Fruit fly (Drosophila melanogaster) whole organism, wandering third instar larva: ENCODE measurements around the gene Pax.

ENCODE experiments used
- Abd-B ChIP-seq: fragments of >200 bp; optimal IDR thresholded peaks from 2 replicates; lab custom pipeline; 2017; ENCODE audit warnings: missing biosample characterization, missing genetic modification characterization
- CG32264 ChIP-seq: fragments of 200-800 bp; sonication (Bioruptor generic); optimal IDR thresholded peaks from 2 replicates; lab custom pipeline; 2016; ENCODE audit warnings: missing biosample characterization, missing genetic modification characterization
- CG9705 ChIP-seq: fragments of 200-800 bp; sonication (Bioruptor generic); optimal IDR thresholded peaks from 2 replicates; lab custom pipeline; 2018; ENCODE audit warnings: missing biosample characterization, mild to moderate bottlenecking, missing genetic modification characterization
- CrebA ChIP-seq: fragments of 200-800 bp; sonication (Bioruptor generic); optimal IDR thresholded peaks from 2 replicates; lab custom pipeline; 2016; ENCODE audit warnings: missing biosample characterization, mild to moderate bottlenecking, missing genetic modification characterization, borderline replicate concordance
- Dfd ChIP-seq: fragments of >200 bp; optimal IDR thresholded peaks from 2 replicates; lab custom pipeline; 2017; ENCODE audit warnings: missing biosample characterization, missing genetic modification characterization
- Dif ChIP-seq: fragments of 200-275, 200-300 bp; sonication (Bioruptor generic); optimal IDR thresholded peaks from 2 replicates; lab custom pipeline; 2018; ENCODE audit warnings: missing biosample characterization, missing genetic modification characterization; ENCODE audit not compliant: partially characterized antibody
- GATAd ChIP-seq: sonication (Bioruptor generic); optimal IDR thresholded peaks from 2 replicates; lab custom pipeline; 2016; ENCODE audit warnings: missing biosample characterization, missing genetic modification characterization
- HLH106 ChIP-seq: fragments of 200-800 bp; optimal IDR thresholded peaks from 3 replicates; lab custom pipeline; 2019; ENCODE audit warnings: missing biosample characterization, mild to moderate bottlenecking, missing genetic modification characterization, moderate library complexity
- Hnf4 ChIP-seq: fragments of 200-800 bp; sonication (Bioruptor generic); optimal IDR thresholded peaks from 2 replicates; lab custom pipeline; 2016; ENCODE audit warnings: missing biosample characterization, mild to moderate bottlenecking, missing genetic modification characterization
- Hr78 ChIP-seq: fragments of >200 bp; optimal IDR thresholded peaks from 2 replicates; lab custom pipeline; 2017; ENCODE audit warnings: missing biosample characterization, missing genetic modification characterization
- Hr83 ChIP-seq: fragments of 200-300 bp; sonication (Bioruptor generic); optimal IDR thresholded peaks from 2 replicates; lab custom pipeline; 2016; ENCODE audit warnings: missing biosample characterization, mild to moderate bottlenecking, missing genetic modification characterization, moderate library complexity; ENCODE audit not compliant: poor library complexity, severe bottlenecking
- Jra ChIP-seq: sonication (Bioruptor generic); optimal IDR thresholded peaks from 2 replicates; lab custom pipeline; 2016; ENCODE audit warnings: missing biosample characterization, missing genetic modification characterization
- Mio ChIP-seq: sonication (Bioruptor generic); optimal IDR thresholded peaks from 2 replicates; lab custom pipeline; 2016; ENCODE audit warnings: missing biosample characterization, missing genetic modification characterization
- Myc ChIP-seq: fragments of >200 bp; optimal IDR thresholded peaks from 2 replicates; lab custom pipeline; 2017
- N ChIP-seq: fragments of >200 bp; optimal IDR thresholded peaks from 2 replicates; lab custom pipeline; 2018; ENCODE audit warnings: missing biosample characterization, missing external identifiers, missing genetic modification characterization
- OdsH ChIP-seq: fragments of 200-800 bp; sonication (Bioruptor generic); optimal IDR thresholded peaks from 2 replicates; lab custom pipeline; 2016; ENCODE audit warnings: missing biosample characterization, mild to moderate bottlenecking, missing genetic modification characterization
- Rel ChIP-seq, 2 experiments: fragments of 200-800 bp; sonication (Bioruptor generic) in 1 of 2; optimal IDR thresholded peaks; 2 replicates in 1 of 2; 3 replicates in 1 of 2; lab custom pipeline; 2016 to 2019; ENCODE audit warnings: mild to moderate bottlenecking in 2 of 2, missing biosample characterization in 2 of 2, missing genetic modification characterization in 2 of 2, moderate library complexity in 1 of 2
- Sp1 ChIP-seq: fragments of 200-800 bp; sonication (Bioruptor generic); optimal IDR thresholded peaks from 3 replicates; lab custom pipeline; 2019; ENCODE audit warnings: missing biosample characterization, mild to moderate bottlenecking, missing genetic modification characterization, moderate library complexity
- br ChIP-seq: fragments of 200-800 bp; sonication (Bioruptor generic); optimal IDR thresholded peaks from 2 replicates; lab custom pipeline; 2016; ENCODE audit warnings: missing biosample characterization, missing genetic modification characterization
- brk ChIP-seq: fragments of 200-800 bp; sonication (Bioruptor generic); optimal IDR thresholded peaks from 2 replicates; lab custom pipeline; 2016; ENCODE audit warnings: missing biosample characterization, mild to moderate bottlenecking, missing genetic modification characterization
- dl ChIP-seq, 2 experiments: fragments of 175-275, 200-275 bp in 1 of 2; fragments of 200-275 bp in 1 of 2; sonication (Bioruptor generic); optimal IDR thresholded peaks; lab custom pipeline; 2018; ENCODE audit warnings: mild to moderate bottlenecking in 2 of 2, missing biosample characterization in 2 of 2, missing genetic modification characterization in 2 of 2, moderate library complexity in 2 of 2; ENCODE audit not compliant: partially characterized antibody in 2 of 2, insufficient read depth in 1 of 2
- dmrt93B ChIP-seq: fragments of 200-800 bp; sonication (Bioruptor generic); optimal IDR thresholded peaks from 2 replicates; lab custom pipeline; 2018; ENCODE audit warnings: missing biosample characterization, mild to moderate bottlenecking, missing genetic modification characterization
- dsf ChIP-seq: sonication (Bioruptor generic); optimal IDR thresholded peaks from 2 replicates; lab custom pipeline; 2016; ENCODE audit warnings: missing biosample characterization, missing genetic modification characterization, borderline replicate concordance
- ey ChIP-seq: fragments of 200-800 bp; sonication (Bioruptor generic); optimal IDR thresholded peaks from 2 replicates; lab custom pipeline; 2016; ENCODE audit warnings: missing biosample characterization, missing genetic modification characterization
- h ChIP-seq: fragments of 200-800 bp; sonication (Bioruptor generic); optimal IDR thresholded peaks from 3 replicates; lab custom pipeline; 2016; ENCODE audit warnings: missing biosample characterization, mild to moderate bottlenecking, missing genetic modification characterization
- jim ChIP-seq: fragments of 175-275, 200-325 bp; sonication (Bioruptor generic); optimal IDR thresholded peaks from 2 replicates; lab custom pipeline; 2016; ENCODE audit warnings: missing biosample characterization, mild to moderate bottlenecking, missing genetic modification characterization
- lola ChIP-seq: fragments of >200 bp; optimal IDR thresholded peaks from 2 replicates; lab custom pipeline; 2017; ENCODE audit warnings: missing biosample characterization, missing genetic modification characterization
- pan ChIP-seq: fragments of >200 bp; optimal IDR thresholded peaks from 2 replicates; lab custom pipeline; 2017
- psq ChIP-seq: fragments of 200-800 bp; sonication (Bioruptor generic); optimal IDR thresholded peaks from 3 replicates; lab custom pipeline; 2017; ENCODE audit warnings: missing biosample characterization, mild to moderate bottlenecking, missing genetic modification characterization, moderate library complexity
- rgr ChIP-seq: fragments of 200-800 bp; sonication (Bioruptor generic); optimal IDR thresholded peaks from 3 replicates; lab custom pipeline; 2016; ENCODE audit warnings: missing biosample characterization, mild to moderate bottlenecking, missing genetic modification characterization
- sage ChIP-seq: fragments of 200-800 bp; sonication (Bioruptor generic); optimal IDR thresholded peaks from 2 replicates; lab custom pipeline; 2016; ENCODE audit warnings: missing biosample characterization, mild to moderate bottlenecking, missing genetic modification characterization
- sv ChIP-seq: fragments of 200-800 bp; sonication (Bioruptor generic); optimal IDR thresholded peaks from 3 replicates; lab custom pipeline; 2016; ENCODE audit warnings: missing biosample characterization, missing genetic modification characterization
- tai ChIP-seq: sonication (Bioruptor generic); optimal IDR thresholded peaks from 2 replicates; lab custom pipeline; 2016; ENCODE audit warnings: missing biosample characterization, missing genetic modification characterization
- usp ChIP-seq: fragments of >200 bp; optimal IDR thresholded peaks from 2 replicates; lab custom pipeline; 2017; ENCODE audit warnings: missing biosample characterization, missing genetic modification characterization
- woc ChIP-seq: sonication (Bioruptor generic); optimal IDR thresholded peaks from 2 replicates; lab custom pipeline; 2016; ENCODE audit warnings: missing biosample characterization, mild to moderate bottlenecking, missing genetic modification characterization

Pax gene

dm6 chr2L:19459404-19459803, 33.0 kb upstream of the Pax start:
- TF ChIP-seq sage (no peak), Dif (no peak), Mio (GFP tag; lab: Kevin White, UChicago) (no peak), CG9705 (GFP tag; lab: Kevin White, UChicago) (no peak), h (no peak), dsf (GFP tag; lab: Kevin White, UChicago) (no peak), Myc (lab: Kevin White, UChicago) (no peak), lola (no peak), Dfd (GFP tag; lab: Kevin White, UChicago) (no peak), pan (lab: Kevin White, UChicago) (no peak), N (GFP tag; lab: Kevin White, UChicago) (no peak), jim (GFP tag; lab: Kevin White, UChicago) (no peak), tai (GFP tag; lab: Kevin White, UChicago) (no peak), usp (GFP tag; lab: Kevin White, UChicago) (no peak), Hnf4 (no peak), Hr78 (GFP tag; lab: Kevin White, UChicago) (no peak), GATAd (no peak)

DNA sequence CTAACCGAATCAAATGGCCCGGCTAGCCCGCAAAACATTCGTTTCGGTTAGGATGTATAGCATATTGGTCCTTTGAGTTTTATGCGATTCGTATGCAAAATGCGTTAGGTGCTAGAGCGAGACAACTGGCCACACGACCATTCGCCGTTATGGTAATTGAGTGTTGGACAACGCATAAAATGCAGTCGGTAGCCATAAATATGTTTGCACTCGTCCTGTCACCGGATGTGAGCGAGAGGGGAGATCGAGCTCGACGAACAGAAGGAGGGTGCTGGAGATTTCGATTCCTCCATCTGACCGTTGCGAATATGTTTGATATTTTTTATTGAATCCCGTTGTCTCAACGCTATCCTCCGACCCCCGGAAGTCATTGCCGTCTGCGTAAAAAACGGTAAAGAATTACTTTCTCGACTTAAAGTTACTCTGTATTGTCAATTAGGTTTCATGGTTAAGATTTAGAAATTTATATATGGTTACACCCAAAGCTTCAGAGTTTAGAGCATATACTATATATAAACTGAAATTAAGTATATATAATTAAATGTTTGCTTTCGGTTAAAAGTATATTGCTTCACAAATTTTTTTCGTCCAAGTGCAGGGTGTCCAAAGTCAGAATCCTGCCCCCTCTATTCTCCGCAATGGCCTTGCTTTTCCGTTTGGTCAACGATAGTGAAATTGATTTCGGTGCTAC, 31.6 kb upstream of the Pax start:
- TF ChIP-seq dmrt93B (GFP tag; lab: Kevin White, UChicago), result no peak
- TF ChIP-seq ey, result no peak
- no peak for TF ChIP-seq woc (GFP tag; lab: Kevin White, UChicago)
- no peak for TF ChIP-seq CrebA (GFP tag; lab: Kevin White, UChicago)
- no peak for TF ChIP-seq sage
- no peak for TF ChIP-seq h
- TF ChIP-seq lola, result no peak
- no peak for TF ChIP-seq br (GFP tag; lab: Kevin White, UChicago)

DNA sequence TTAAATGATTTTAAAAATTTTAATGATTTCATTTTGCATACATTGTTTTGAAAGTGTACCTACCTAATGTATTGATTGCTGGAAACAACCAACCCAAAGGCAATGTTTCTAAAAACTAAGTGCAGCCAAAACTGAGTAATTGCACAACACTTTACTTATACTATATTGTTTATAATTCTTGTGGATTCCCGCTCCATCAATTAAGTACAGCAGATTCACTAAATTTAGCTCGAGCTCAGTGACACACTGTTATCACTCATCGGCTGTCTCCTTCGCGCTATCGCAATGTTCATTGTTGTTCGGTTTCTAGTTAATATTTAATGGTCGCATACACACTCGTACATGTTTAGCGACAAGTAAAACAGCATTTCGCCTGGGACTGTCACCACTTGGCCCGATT, 29.3 kb upstream of the Pax start:
- TF ChIP-seq Rel (GFP tag; optimal IDR thresholded peaks at IDR 0.05; lab: Kevin White, UChicago) (no peak), Rel (tag; optimal IDR thresholded peaks at IDR 0.05; lab: Kevin White, UChicago) (peak; percentile 93), Abd-B (GFP tag; lab: Kevin White, UChicago) (no peak)

DNA sequence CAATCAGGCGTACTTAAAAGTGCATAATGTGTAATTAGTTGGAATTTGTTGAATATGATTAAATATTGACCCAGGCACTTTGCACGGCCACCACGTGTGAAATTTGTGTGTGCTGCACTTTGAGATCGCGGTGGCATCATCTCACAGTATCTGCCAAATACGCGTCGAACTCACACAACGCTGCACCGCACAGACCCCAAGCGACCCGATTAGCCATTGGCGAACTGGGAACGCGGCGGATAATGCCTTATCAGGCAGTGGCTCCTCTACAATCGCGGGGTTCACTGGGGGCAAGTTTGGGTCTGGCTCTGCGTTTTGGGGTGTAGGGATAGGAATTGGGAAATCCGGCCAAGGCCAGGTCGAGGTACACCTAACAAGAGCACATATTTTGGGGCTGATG, 28.8 kb upstream of the Pax start:
- TF ChIP-seq N (GFP tag; lab: Kevin White, UChicago) (no peak), dmrt93B (GFP tag; lab: Kevin White, UChicago) (no peak), CG9705 (GFP tag; lab: Kevin White, UChicago) (no peak), br (GFP tag; lab: Kevin White, UChicago) (no peak), Sp1 (no peak), Dif (no peak), Myc (lab: Kevin White, UChicago) (no peak), Jra (GFP tag; lab: Kevin White, UChicago) (no peak), rgr (GFP tag; lab: Kevin White, UChicago) (no peak), h (no peak), Abd-B (GFP tag; lab: Kevin White, UChicago) (no peak)

DNA sequence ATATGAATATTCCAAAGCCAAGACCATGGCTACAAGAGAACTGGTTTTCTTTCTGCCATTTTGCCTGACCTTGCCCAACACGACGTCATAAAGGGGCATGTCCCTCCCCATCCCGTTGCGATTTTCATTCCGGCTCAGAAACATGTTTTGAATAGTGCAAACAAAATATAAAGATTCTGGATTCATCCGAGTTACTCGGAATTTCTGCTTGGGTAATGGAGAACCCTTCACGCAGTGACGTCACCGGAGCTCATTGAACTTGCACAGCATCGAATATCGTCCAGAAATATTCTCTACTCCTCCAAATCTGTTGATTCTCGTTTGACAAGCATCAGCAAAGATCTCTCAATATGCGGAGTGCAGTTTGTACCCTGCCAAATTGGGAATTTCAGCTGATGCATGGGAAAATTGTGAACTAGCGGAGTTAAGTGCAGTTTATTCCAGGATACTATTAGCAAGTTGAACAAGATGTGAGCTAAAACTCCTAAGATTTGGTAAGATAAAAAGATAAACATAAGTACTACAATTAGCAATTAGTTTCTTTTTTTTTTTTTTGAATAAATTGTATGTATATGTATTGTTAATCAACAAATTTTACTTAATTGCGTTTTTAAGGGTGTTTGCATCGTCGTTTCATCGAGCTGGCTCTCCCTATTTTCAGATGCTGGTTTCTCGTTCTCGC, 27.8 kb upstream of the Pax start, which contains the start of gene CG10026:
Gene CG10026, plus strand, starts transcription at position 187 of the 682 bp plus-strand sequence.
- TF ChIP-seq HLH106 (tag; lab: Kevin White, UChicago), result peak; percentile 53
- TF ChIP-seq sv (GFP tag; lab: Kevin White, UChicago), result no peak
- TF ChIP-seq jim (GFP tag; lab: Kevin White, UChicago), result no peak
- TF ChIP-seq Hr83 (GFP tag; lab: Kevin White, UChicago), result no peak
- no peak for TF ChIP-seq CG32264 (GFP tag; lab: Kevin White, UChicago)
- TF ChIP-seq dmrt93B (GFP tag; lab: Kevin White, UChicago), result no peak
- TF ChIP-seq dsf (GFP tag; lab: Kevin White, UChicago), result no peak
- TF ChIP-seq h, result peak; percentile 25
- no peak for TF ChIP-seq pan (lab: Kevin White, UChicago)
- TF ChIP-seq br (GFP tag; lab: Kevin White, UChicago), result peak; percentile 59
- TF ChIP-seq Hr78 (GFP tag; lab: Kevin White, UChicago), result no peak
- TF ChIP-seq Myc (lab: Kevin White, UChicago), result no peak
- TF ChIP-seq ey, result peak; percentile 59
- no peak for TF ChIP-seq CrebA (GFP tag; lab: Kevin White, UChicago)
- TF ChIP-seq OdsH (GFP tag; lab: Kevin White, UChicago), result peak; percentile 58
- no peak for TF ChIP-seq Mio (GFP tag; lab: Kevin White, UChicago)
- no peak for TF ChIP-seq Dfd (GFP tag; lab: Kevin White, UChicago)
- TF ChIP-seq woc (GFP tag; lab: Kevin White, UChicago), result peak; percentile 31
- no peak for TF ChIP-seq Abd-B (GFP tag; lab: Kevin White, UChicago)
- no peak for TF ChIP-seq usp (GFP tag; lab: Kevin White, UChicago)
- TF ChIP-seq Dif, result peak; percentile 34
- no peak for TF ChIP-seq GATAd
- no peak for TF ChIP-seq sage
- TF ChIP-seq Jra (GFP tag; lab: Kevin White, UChicago), result no peak
- no peak for TF ChIP-seq brk (GFP tag; lab: Kevin White, UChicago)
- TF ChIP-seq lola, result no peak
- TF ChIP-seq Hnf4, result no peak
- no peak for TF ChIP-seq tai (GFP tag; lab: Kevin White, UChicago)
- no peak for TF ChIP-seq Rel (GFP tag; optimal IDR thresholded peaks at IDR 0.05; lab: Kevin White, UChicago)
- no peak for TF ChIP-seq Rel (tag; optimal IDR thresholded peaks at IDR 0.05; lab: Kevin White, UChicago)
- TF ChIP-seq N (GFP tag; lab: Kevin White, UChicago), result no peak
- no peak for TF ChIP-seq dl (GFP tag; optimal IDR thresholded peaks at IDR 0.05; lab: Kevin White, UChicago; ENCODE audit: insufficient read depth in 1 of 2, partially characterized antibody in 2 of 2)
- peak; percentile 61 for TF ChIP-seq psq
